Fruit fly (Drosophila melanogaster): ENCODE measurements around the gene Mrm2.

Mrm2 gene

dm6 chr3R:19843888-19844287 lies 17.5 kb upstream of the Mrm2 start:
- TF ChIP-seq CG8478 (optimal IDR thresholded peaks at IDR 0.05) (no peak), CTCF (optimal IDR thresholded peaks at IDR 0.05) (no peak)

DNA sequence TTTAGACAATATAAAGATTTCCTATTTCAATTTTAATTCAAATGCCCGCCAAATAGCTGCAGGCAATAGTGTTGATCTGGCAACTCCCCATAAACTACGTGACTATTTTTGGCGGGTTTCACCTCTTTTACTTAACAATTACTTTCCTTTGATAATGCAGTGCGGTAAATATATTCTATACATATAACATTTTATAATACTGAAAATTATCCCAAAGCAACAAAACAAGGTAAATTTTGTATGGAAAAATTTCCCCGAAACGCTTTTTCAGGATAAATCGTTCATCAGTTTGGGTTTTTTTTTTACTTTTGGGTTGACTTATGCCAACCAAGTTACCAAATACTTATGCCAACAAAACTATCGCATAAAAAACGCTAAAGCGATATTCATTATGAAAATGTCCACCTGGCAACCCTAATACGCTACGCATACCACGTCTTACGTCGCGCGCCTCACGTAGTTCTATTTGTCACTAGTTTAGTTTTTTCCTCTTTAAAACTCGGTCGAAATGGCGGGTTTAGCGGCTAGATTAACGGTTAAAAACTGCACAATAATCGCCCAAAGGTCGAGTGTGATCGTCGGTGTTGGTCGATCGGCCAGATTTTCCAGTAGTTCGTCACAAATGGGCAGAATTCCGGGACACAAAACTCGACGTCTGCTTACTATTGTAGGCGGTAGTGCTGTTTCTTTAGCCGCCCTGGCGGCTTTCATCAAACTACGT lies 14.4 kb upstream of the Mrm2 start, which contains the start of gene MICU3:
Gene MICU3 (plus strand): TSS at position 442 of the 721 bp plus-strand sequence.
- TF ChIP-seq CG8478 (optimal IDR thresholded peaks at IDR 0.05) (no peak), CTCF (optimal IDR thresholded peaks at IDR 0.05) (no peak)

dm6 chr3R:19847591-19848256 lies 13.7 kb upstream of the Mrm2 start:
- TF ChIP-seq CG8478 (optimal IDR thresholded peaks at IDR 0.05) (no peak), CTCF (optimal IDR thresholded peaks at IDR 0.05) (no peak)

dm6 chr3R:19858017-19858659 lies 3.3 kb upstream of the Mrm2 start:
- TF ChIP-seq CTCF (optimal IDR thresholded peaks at IDR 0.05) = no peak
- TF ChIP-seq CG8478 (optimal IDR thresholded peaks at IDR 0.05) = no peak

DNA sequence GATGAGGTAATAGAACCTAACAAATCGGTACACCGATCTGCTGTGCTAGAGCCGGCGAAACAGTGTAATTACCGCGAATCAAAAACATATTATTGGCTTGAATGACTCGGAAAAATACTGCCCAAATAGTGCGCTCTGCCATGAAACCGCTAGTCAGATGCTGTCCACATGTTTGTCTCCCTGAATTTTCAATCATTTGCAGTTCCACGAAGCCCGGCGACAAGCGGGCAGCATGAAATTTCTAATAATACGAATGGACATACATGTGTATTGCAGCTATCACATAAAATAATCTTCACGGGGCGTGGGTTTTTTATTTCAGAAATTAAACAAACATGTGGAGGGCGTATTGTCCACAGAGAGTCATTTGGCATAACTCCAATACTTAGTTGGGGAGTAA lies 2.5 kb upstream of the Mrm2 start:
- no peak for TF ChIP-seq CG8478 (optimal IDR thresholded peaks at IDR 0.05)
- no peak for TF ChIP-seq CTCF (optimal IDR thresholded peaks at IDR 0.05)

dm6 chr3R:19859370-19860033 lies 1.9 kb upstream of the Mrm2 start:
- TF ChIP-seq CTCF (optimal IDR thresholded peaks at IDR 0.05) (no peak), CG8478 (optimal IDR thresholded peaks at IDR 0.05) (no peak)

DNA sequence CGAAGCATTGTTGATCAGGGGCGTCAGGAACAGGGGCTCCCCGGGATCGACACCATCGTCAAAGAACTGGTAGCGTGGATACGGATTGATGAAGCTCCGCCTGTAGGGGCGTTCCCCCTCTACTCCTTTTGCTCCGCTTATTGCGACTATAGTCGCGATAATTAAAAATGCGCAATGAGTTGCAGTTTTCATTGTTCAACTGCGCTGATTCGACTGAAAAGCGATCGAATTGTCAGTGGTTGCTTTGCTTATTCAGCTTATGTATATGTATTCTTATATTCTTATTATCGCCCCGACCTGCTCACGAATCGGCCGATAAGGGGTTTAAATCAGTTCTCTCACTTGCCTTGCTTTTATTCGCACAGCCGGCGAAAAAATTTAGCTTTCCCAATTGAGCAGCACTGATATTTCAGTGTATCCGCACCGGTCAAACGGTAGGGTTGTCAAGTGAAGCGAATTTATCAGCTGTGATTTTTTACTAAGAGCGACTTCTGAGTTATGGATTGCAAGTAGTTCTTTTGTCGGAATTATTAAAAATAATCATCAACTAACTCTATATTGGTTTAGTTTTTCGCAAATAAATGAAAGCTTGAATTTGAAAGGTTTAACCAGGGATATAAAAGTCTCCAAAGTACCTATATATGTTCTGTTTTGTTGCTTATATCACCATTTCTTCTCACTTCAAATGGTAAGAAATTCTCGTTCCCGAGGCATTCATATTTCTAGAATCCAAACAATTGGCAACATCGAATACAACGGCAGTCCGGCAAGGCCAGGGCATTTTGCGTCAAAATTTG lies 2.8 kb downstream of the Mrm2 start, which contains the start of the genes CG4572 and CG4686:
Gene CG4572 (minus strand): TSS at position 415 of the 797 bp plus-strand sequence.
Gene CG4686 (plus strand): TSS at position 518 of the 797 bp plus-strand sequence.
- TF ChIP-seq CTCF (optimal IDR thresholded peaks at IDR 0.05) (no peak), CG8478 (optimal IDR thresholded peaks at IDR 0.05) (no peak)

DNA sequence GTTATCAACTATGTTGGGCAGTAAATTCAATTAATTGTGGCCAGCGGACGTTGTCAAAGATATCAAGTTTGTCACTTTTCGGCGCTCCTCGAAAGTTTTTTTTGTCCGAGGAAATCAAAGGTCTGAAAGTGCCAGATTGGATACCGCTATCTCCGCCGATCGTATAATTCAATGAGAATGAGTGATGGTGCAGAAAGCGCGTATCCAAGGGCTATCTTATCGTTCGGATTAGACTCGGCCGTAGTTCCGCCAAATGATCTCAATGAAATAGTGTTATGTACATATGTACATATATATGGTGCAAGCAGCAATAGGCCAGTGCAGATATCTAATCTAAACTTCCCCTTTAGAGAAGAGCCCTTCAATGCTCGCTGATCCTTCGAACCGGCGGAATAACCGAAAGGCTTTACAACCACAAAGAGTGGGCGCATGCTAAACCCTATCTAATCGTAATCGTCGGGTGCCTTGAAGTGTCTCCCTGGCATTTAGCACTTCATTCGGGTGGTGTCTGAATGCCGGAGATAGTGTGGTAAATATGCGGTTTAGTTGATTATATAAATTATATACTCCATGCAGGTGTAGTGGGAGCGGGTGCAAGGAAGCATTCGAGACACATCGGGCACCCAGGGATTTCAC lies 11.8 kb downstream of the Mrm2 start:
- no peak for TF ChIP-seq CTCF (optimal IDR thresholded peaks at IDR 0.05)
- no peak for TF ChIP-seq CG8478 (optimal IDR thresholded peaks at IDR 0.05)

DNA sequence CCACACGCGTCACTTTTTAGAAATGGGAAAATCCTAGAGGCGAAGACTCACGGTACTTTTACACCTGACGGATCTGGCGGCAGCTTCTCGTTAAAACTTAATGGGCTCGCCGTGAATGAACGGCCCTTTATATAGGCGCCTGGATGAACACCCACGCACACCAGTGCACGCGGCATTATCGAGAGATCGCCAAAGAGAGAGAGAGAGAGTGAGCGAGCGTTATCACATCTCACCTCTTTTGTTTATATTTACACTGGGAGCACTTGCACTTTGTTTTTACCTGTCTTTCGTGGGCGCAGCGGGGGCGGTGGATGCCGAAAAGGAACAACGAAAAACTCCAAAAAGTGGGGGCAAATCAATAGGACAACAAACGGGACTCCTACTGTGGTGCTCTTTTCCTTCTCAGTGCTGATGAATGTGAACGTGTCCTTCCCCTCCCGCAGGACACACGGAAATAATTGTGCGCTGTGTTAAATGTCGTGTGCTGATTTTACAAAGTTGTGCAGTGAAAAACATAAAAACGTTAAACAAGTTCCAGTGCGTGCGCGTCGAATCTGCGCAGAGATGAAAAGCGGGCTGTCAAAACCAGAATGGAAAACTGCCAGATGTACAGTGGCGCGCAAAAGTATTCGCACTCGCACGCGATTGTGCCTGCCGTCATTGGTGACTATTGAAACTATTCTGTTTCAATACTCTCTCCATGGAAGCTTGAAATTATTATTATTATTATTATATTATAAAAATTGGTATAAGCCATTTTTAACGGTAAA lies 13.9 kb downstream of the Mrm2 start, which contains the start of gene Mrp5:
Gene Mrp5 (minus strand): TSS at position 561 of the 770 bp plus-strand sequence.
- no peak for TF ChIP-seq CTCF (optimal IDR thresholded peaks at IDR 0.05)

DNA sequence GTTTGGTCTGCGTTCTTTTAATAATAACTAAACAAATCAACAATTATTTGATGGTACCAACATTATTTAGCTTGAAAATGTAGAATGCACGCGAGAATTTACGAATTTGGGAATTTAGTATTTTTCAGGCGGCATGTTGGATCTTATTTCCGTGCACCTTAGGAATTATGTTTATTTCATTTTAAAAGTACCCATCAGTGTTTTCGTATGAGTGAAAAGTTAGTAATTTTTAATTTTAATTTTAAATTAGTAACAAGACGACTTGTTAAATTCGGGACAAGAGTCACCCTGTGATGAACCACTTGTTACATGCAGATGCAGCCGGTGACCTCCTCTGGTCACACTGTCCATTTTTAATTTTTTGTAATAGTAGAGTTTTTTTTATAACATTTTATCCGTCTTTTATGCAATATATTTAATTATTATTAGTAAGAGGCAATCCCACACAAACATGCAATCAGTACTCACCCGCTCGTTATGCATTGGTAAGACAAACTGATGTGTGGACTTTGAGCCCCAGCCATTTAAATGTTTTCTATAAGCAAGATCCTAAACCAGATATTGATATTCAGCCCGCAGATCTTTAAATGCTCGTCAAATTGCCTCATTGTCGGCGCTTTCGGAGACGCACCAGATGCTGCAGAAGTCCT lies 16.1 kb downstream of the Mrm2 start, which contains the start of the genes CG17186 and Arc42:
Gene CG17186 (minus strand): TSS at position 88 of the 650 bp plus-strand sequence.
Gene Arc42 (plus strand): TSS at position 311 of the 650 bp plus-strand sequence.
- TF ChIP-seq CG8478 (optimal IDR thresholded peaks at IDR 0.05) = no peak
- TF ChIP-seq CTCF (optimal IDR thresholded peaks at IDR 0.05) = no peak

DNA sequence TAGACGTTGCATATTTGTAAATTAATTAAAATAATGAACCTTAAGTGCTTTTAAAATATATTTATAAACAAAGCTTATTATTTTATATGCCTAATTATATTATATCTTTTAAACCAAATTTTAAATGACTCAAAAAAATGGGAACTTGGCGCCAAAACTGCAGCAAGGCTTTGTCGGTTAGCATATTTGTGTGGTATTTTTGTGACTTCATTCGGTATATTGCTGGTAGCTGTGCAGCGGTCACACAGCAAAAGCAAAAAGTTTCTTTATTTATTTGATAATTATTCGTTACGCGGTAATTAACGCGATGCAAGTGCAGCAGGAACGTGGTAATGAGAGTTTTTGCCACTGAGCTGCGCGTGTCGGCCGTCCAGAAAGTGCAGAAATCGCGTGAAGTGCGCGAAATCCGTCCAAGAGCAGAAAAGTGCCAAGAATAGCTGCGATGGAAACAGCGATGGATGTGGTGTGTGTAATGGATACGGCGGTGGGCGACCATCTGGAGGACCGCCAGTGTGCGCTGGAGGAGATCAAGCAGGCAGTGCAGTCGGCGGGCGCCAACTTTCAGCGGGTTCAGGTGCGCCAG lies 18.2 kb downstream of the Mrm2 start, which contains the start of gene Ask1:
Gene Ask1 (plus strand): TSS at position 250 of the 583 bp plus-strand sequence.
- TF ChIP-seq CG8478 (optimal IDR thresholded peaks at IDR 0.05) (no peak), CTCF (optimal IDR thresholded peaks at IDR 0.05) (no peak)

DNA sequence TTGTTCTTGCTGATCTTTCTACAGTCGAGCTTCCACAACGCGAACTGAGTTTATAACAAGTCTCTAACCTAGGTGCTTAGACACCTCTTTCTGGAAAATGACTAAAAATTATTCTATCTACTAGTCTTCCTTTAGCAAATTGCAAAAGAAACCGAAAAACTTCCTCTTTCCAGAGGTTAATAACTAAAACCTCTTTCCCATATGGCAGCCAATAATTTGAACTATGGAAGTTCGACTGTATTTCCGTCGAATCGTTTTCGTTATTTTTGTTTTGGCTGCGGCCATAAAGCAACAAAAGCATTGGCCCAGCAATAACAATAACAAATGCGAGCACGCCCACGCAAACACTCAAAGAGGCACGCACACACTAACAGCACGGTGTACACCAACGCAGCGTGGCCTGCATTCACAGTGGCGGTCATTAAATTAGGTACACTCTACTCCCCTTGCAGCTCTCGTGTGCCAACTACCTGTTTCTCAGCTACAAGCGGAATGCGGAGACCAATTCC lies 19.1 kb downstream of the Mrm2 start:
- no peak for TF ChIP-seq CTCF (optimal IDR thresholded peaks at IDR 0.05)
